Worm (Caenorhabditis elegans) whole organism, L4 larva: ENCODE results near the gene ttn-1.

Experiments used
- D1046.2 ChIP-seq: fragments of 200-800 bp; sonication (Bioruptor generic); IDR thresholded peaks from 2 replicates; pipeline ENCODE4 v1.3.6; 2022; ENCODE audit warnings: missing genetic modification characterization, missing compliant biosample characterization
- F44E2.7 ChIP-seq: fragments of 200-800 bp; sonication (Bioruptor generic); IDR thresholded peaks from 2 replicates; pipeline ENCODE4 v2.1.2; 2022; ENCODE audit warnings: missing genetic modification characterization, missing compliant biosample characterization
- R02D3.7 ChIP-seq: fragments of 150-350 bp; sonication (generic microtip); optimal IDR thresholded peaks from 3 replicates; lab custom pipeline; 2014; ENCODE audit warnings: missing biosample characterization, missing genetic modification characterization
- T20F7.1 ChIP-seq: fragments of 200-800 bp; sonication (Bioruptor generic); optimal IDR thresholded peaks from 2 replicates; lab custom pipeline; 2018; ENCODE audit warnings: mild to moderate bottlenecking, missing genetic modification characterization, missing compliant biosample characterization
- T26A8.4 ChIP-seq: fragments of 200-800 bp; sonication (Bioruptor generic); IDR thresholded peaks from 2 replicates; pipeline ENCODE4 v1.3.6; 2022; ENCODE audit warnings: missing genetic modification characterization, missing compliant biosample characterization
- Y105C5A.15 ChIP-seq: fragments of 200-800 bp; sonication (Bioruptor generic); IDR thresholded peaks from 2 replicates; pipeline ENCODE4 v1.3.6; 2022; ENCODE audit warnings: missing genetic modification characterization, missing compliant biosample characterization
- Y5F2A.4 ChIP-seq: fragments of 200-800 bp; sonication (Bioruptor generic); optimal IDR thresholded peaks from 2 replicates; lab custom pipeline; 2018; ENCODE audit warnings: mild to moderate bottlenecking, missing genetic modification characterization, missing compliant biosample characterization
- Y75B8A.6 ChIP-seq: fragments of 200-800 bp; sonication (Bioruptor generic); IDR thresholded peaks from 2 replicates; pipeline ENCODE4 v1.3.6; 2022; ENCODE audit warnings: missing genetic modification reagents, missing genetic modification characterization, missing compliant biosample characterization
- ama-1 ChIP-seq: fragments of 150-350 bp; optimal IDR thresholded peaks from 2 replicates; lab custom pipeline; 2014; ENCODE audit warnings: inconsistent platforms, mixed read lengths
- ceh-20 ChIP-seq: fragments of 200-800 bp; sonication (Bioruptor generic); IDR thresholded peaks from 2 replicates; pipeline ENCODE4 v1.3.6; 2022; ENCODE audit warnings: missing genetic modification reagents, missing genetic modification characterization, missing compliant biosample characterization
- ceh-28 ChIP-seq: fragments of 150-350 bp; optimal IDR thresholded peaks from 2 replicates; lab custom pipeline; 2014; ENCODE audit warnings: missing biosample characterization, missing genetic modification reagents, missing genetic modification characterization
- ceh-62 ChIP-seq: sonication (generic microtip); optimal IDR thresholded peaks from 2 replicates; lab custom pipeline; 2017; ENCODE audit warnings: missing biosample characterization, missing genetic modification characterization
- ceh-82 ChIP-seq: sonication (generic microtip); optimal IDR thresholded peaks from 2 replicates; lab custom pipeline; 2017; ENCODE audit warnings: missing biosample characterization, missing genetic modification characterization
- ces-1 ChIP-seq: fragments of 150-350 bp; sonication (generic microtip); optimal IDR thresholded peaks from 4 replicates; lab custom pipeline; 2014; ENCODE audit warnings: missing biosample characterization, missing genetic modification reagents, missing genetic modification characterization
- cey-2 ChIP-seq: sonication (generic microtip); optimal IDR thresholded peaks from 3 replicates; lab custom pipeline; 2017; ENCODE audit warnings: missing genetic modification characterization, mild to moderate bottlenecking, missing compliant biosample characterization, antibody characterized with exemption, borderline replicate concordance; ENCODE audit not compliant: insufficient read depth
- daf-12 ChIP-seq: fragments of 150-350 bp; optimal IDR thresholded peaks from 2 replicates; lab custom pipeline; 2014; ENCODE audit warnings: missing biosample characterization, missing genetic modification reagents, missing genetic modification characterization
- daf-19 ChIP-seq: fragments of 200-800 bp; sonication (Bioruptor generic); conservative IDR thresholded peaks from 2 replicates; pipeline ENCODE4 v1.3.6; 2022; ENCODE audit warnings: missing genetic modification characterization, missing compliant biosample characterization
- dmd-9 ChIP-seq: fragments of 200-800 bp; sonication (Bioruptor generic); IDR thresholded peaks from 2 replicates; pipeline ENCODE4 v1.3.6; 2022; ENCODE audit warnings: missing genetic modification reagents, missing genetic modification characterization, missing compliant biosample characterization
- dpl-1 ChIP-seq: fragments of 150-350 bp; optimal IDR thresholded peaks from 2 replicates; lab custom pipeline; 2014; ENCODE audit warnings: missing biosample characterization, missing genetic modification reagents, missing genetic modification characterization
- dve-1 ChIP-seq: sonication (generic microtip); optimal IDR thresholded peaks from 2 replicates; lab custom pipeline; 2017; ENCODE audit warnings: antibody characterized with exemption, mild to moderate bottlenecking, missing genetic modification characterization, missing compliant biosample characterization; ENCODE audit not compliant: insufficient read depth
- egl-43 ChIP-seq: fragments of 200-800 bp; sonication (Bioruptor generic); IDR thresholded peaks from 2 replicates; pipeline ENCODE4 v1.3.6; 2022; ENCODE audit warnings: missing genetic modification reagents, missing genetic modification characterization, missing compliant biosample characterization
- fos-1 ChIP-seq: fragments of 150-350 bp; optimal IDR thresholded peaks from 2 replicates; lab custom pipeline; 2014; ENCODE audit warnings: missing biosample characterization, missing genetic modification characterization
- gei-8 ChIP-seq: fragments of 200-800 bp; sonication (Bioruptor generic); optimal IDR thresholded peaks from 2 replicates; lab custom pipeline; 2018; ENCODE audit warnings: mild to moderate bottlenecking, missing genetic modification characterization, missing compliant biosample characterization
- hlh-11 ChIP-seq: fragments of 200-800 bp; sonication (Bioruptor generic); optimal IDR thresholded peaks from 2 replicates; lab custom pipeline; 2018; ENCODE audit warnings: mild to moderate bottlenecking, missing genetic modification characterization, missing compliant biosample characterization
- hlh-30 ChIP-seq: sonication (generic microtip); optimal IDR thresholded peaks from 2 replicates; lab custom pipeline; 2017; ENCODE audit warnings: antibody characterized with exemption, mild to moderate bottlenecking, missing genetic modification characterization, missing compliant biosample characterization; ENCODE audit not compliant: insufficient read depth
- hmg-1.1 ChIP-seq: fragments of 200-800 bp; sonication (Bioruptor generic); IDR thresholded peaks from 2 replicates; pipeline ENCODE4 v1.3.6; 2022; ENCODE audit warnings: missing genetic modification reagents, missing genetic modification characterization, missing compliant biosample characterization
- lin-1 ChIP-seq: fragments of 200-800 bp; sonication (Bioruptor generic); IDR thresholded peaks from 2 replicates; pipeline ENCODE4 v1.3.6; 2022; ENCODE audit warnings: missing genetic modification reagents, missing genetic modification characterization, missing compliant biosample characterization
- lin-13 ChIP-seq: fragments of 150-350 bp; optimal IDR thresholded peaks from 2 replicates; lab custom pipeline; 2014; ENCODE audit warnings: missing biosample characterization, missing genetic modification reagents, missing genetic modification characterization
- lin-15B ChIP-seq: fragments of 150-350 bp; sonication (generic microtip); optimal IDR thresholded peaks from 3 replicates; lab custom pipeline; 2014; ENCODE audit warnings: missing biosample characterization, missing genetic modification characterization
- lir-3 ChIP-seq: sonication (generic microtip); optimal IDR thresholded peaks from 2 replicates; lab custom pipeline; 2016; ENCODE audit warnings: mild to moderate bottlenecking, missing genetic modification characterization, missing compliant biosample characterization
- lsy-2 ChIP-seq, 2 experiments: fragments of 150-350 bp in 1 of 2; sonication (generic microtip) in 1 of 2; optimal IDR thresholded peaks; 2 replicates each; lab custom pipeline; 2014 to 2017; ENCODE audit warnings: missing biosample characterization in 2 of 2, missing genetic modification characterization in 2 of 2
- madf-5 ChIP-seq, 2 experiments: fragments of 200-800 bp; sonication (Bioruptor generic); IDR thresholded peaks; 2 replicates each; pipeline ENCODE4 v1.3.6; 2022; ENCODE audit warnings: missing compliant biosample characterization in 2 of 2, missing genetic modification characterization in 2 of 2
- mdl-1 ChIP-seq, 2 experiments: fragments of 150-350 bp in 1 of 2; sonication (generic microtip) in 1 of 2; optimal IDR thresholded peaks; 2 replicates each; lab custom pipeline; 2014 to 2017; ENCODE audit warnings: missing biosample characterization in 2 of 2, missing genetic modification characterization in 2 of 2
- nhr-102 ChIP-seq: sonication (generic microtip); optimal IDR thresholded peaks from 2 replicates; lab custom pipeline; 2016; ENCODE audit warnings: mild to moderate bottlenecking, missing genetic modification characterization, moderate library complexity, missing compliant biosample characterization
- nhr-11 ChIP-seq: fragments of 150-350 bp; optimal IDR thresholded peaks from 2 replicates; lab custom pipeline; 2014; ENCODE audit warnings: missing biosample characterization, missing genetic modification characterization
- nhr-111 ChIP-seq: fragments of 200-800 bp; sonication (Bioruptor generic); optimal IDR thresholded peaks from 2 replicates; lab custom pipeline; 2018; ENCODE audit warnings: mild to moderate bottlenecking, missing genetic modification characterization, missing compliant biosample characterization
- nhr-25 ChIP-seq: sonication (generic microtip); optimal IDR thresholded peaks from 2 replicates; lab custom pipeline; 2017; ENCODE audit warnings: missing genetic modification characterization, mild to moderate bottlenecking, missing compliant biosample characterization, antibody characterized with exemption, moderate library complexity, borderline replicate concordance; ENCODE audit not compliant: insufficient read depth
- nhr-41 ChIP-seq: fragments of 200-800 bp; sonication (Bioruptor generic); IDR thresholded peaks from 2 replicates; pipeline ENCODE4 v1.3.6; 2022; ENCODE audit warnings: missing genetic modification reagents, missing genetic modification characterization, missing compliant biosample characterization
- nhr-77 ChIP-seq: fragments of 150-350 bp; optimal IDR thresholded peaks from 2 replicates; lab custom pipeline; 2014; ENCODE audit warnings: missing biosample characterization, missing genetic modification characterization
- php-3 ChIP-seq: fragments of 200-800 bp; sonication (Bioruptor generic); IDR thresholded peaks from 2 replicates; pipeline ENCODE4 v1.3.6; 2022; ENCODE audit warnings: missing genetic modification reagents, missing genetic modification characterization, missing compliant biosample characterization
- rbr-2 ChIP-seq: sonication (generic microtip); optimal IDR thresholded peaks from 2 replicates; lab custom pipeline; 2016; ENCODE audit warnings: missing genotype, missing genetic modification characterization, missing compliant biosample characterization
- saeg-2 ChIP-seq: fragments of 200-800 bp; sonication (Bioruptor generic); IDR thresholded peaks from 2 replicates; pipeline ENCODE4 v1.3.6; 2022; ENCODE audit warnings: missing genetic modification reagents, missing genetic modification characterization, missing compliant biosample characterization
- snpc-1.2 ChIP-seq: fragments of 200-800 bp; sonication (Bioruptor generic); IDR thresholded peaks from 2 replicates; pipeline ENCODE4 v1.3.6; 2022; ENCODE audit warnings: missing genetic modification reagents, missing genetic modification characterization, missing compliant biosample characterization
- snpc-4 ChIP-seq: fragments of 150-350 bp; optimal IDR thresholded peaks from 2 replicates; lab custom pipeline; 2014; ENCODE audit warnings: missing biosample characterization, missing genetic modification characterization
- spr-3 ChIP-seq: fragments of 200-800 bp; sonication (Bioruptor generic); optimal IDR thresholded peaks from 2 replicates; lab custom pipeline; 2018; ENCODE audit warnings: mild to moderate bottlenecking, missing genetic modification characterization, missing compliant biosample characterization
- unc-62 ChIP-seq, 3 experiments: fragments of 150-350 bp in 1 of 3; sonication (generic microtip); optimal IDR thresholded peaks in 2 of 3; peaks in 1 of 3; 1 replicate in 1 of 3; 2 replicates in 2 of 3; lab custom pipeline; 2014 to 2017; ENCODE audit warnings: missing biosample characterization in 3 of 3, missing genetic modification characterization in 3 of 3, missing genetic modification reagents in 3 of 3, missing genotype in 1 of 3
- vab-7 ChIP-seq: fragments of 200-800 bp; sonication (Bioruptor generic); IDR thresholded peaks from 2 replicates; pipeline ENCODE4 v1.3.6; 2022; ENCODE audit warnings: missing genetic modification reagents, missing genetic modification characterization, missing compliant biosample characterization
- zag-1 ChIP-seq: fragments of 150-350 bp; optimal IDR thresholded peaks from 2 replicates; lab custom pipeline; 2014; ENCODE audit warnings: missing biosample characterization, missing genetic modification characterization
- ztf-7 ChIP-seq: fragments of 150-350 bp; optimal IDR thresholded peaks from 2 replicates; lab custom pipeline; 2014; ENCODE audit warnings: missing biosample characterization, missing genetic modification characterization

Gene ttn-1

ce11 chrV:6100492-6101004, 101.9 kb downstream of the ttn-1 start, which contains the start of gene crt-1 (continued):
- no peak for TF ChIP-seq F44E2.7 (GFP tag; lab: Robert Waterston, UW)
- TF ChIP-seq mdl-1 (tag; optimal IDR thresholded peaks at IDR 0.05; lab: Kevin White, UChicago): peak in 1 of 2 experiments; percentile 90
- TF ChIP-seq lin-15B: peak; percentile 65
- TF ChIP-seq ceh-20 (GFP tag; lab: Robert Waterston, UW): peak; percentile 92
- no peak for TF ChIP-seq R02D3.7
- TF ChIP-seq saeg-2 (GFP tag; lab: Robert Waterston, UW): peak; percentile 70; the same call in 1 of the 2 replicates
- peak in 1 of 2 experiments; percentile 98 for TF ChIP-seq unc-62 (GFP tag; optimal IDR thresholded peaks at IDR 0.05 in 1 of 2; lab: Kevin White, UChicago)
- no peak for TF ChIP-seq unc-62 (tag; optimal IDR thresholded peaks at IDR 0.05; lab: Kevin White, UChicago)
- no peak for TF ChIP-seq cey-2
- TF ChIP-seq Y5F2A.4 (GFP tag; lab: Kevin White, UChicago): no peak
- no peak for TF ChIP-seq daf-12 (tag; lab: Kevin White, UChicago)
- peak; percentile 93 for TF ChIP-seq rbr-2
- TF ChIP-seq lir-3 (tag; lab: Kevin White, UChicago): peak; percentile 20
- no peak for TF ChIP-seq snpc-4 (tag; lab: Kevin White, UChicago)
- TF ChIP-seq nhr-102: peak; percentile 92
- peak; percentile 95 for TF ChIP-seq dve-1 (tag; lab: Kevin White, UChicago)
- TF ChIP-seq snpc-1.2 (GFP tag; lab: Robert Waterston, UW): peak; percentile 41; the same call in 1 of the 2 replicates
- TF ChIP-seq D1046.2 (GFP tag; lab: Robert Waterston, UW): peak; percentile 86; the same call in 1 of the 2 replicates
- TF ChIP-seq Y75B8A.6: no peak
- TF ChIP-seq nhr-111: no peak
- peak; percentile 93 for TF ChIP-seq hmg-1.1 (GFP tag; lab: Robert Waterston, UW)
- TF ChIP-seq zag-1: no peak
- no peak for TF ChIP-seq ces-1 (GFP tag; lab: Kevin White, UChicago)
- TF ChIP-seq dmd-9 (GFP tag; lab: Robert Waterston, UW): peak; percentile 66; the same call in 1 of the 2 replicates
- TF ChIP-seq ceh-28 (tag; lab: Kevin White, UChicago): no peak
- TF ChIP-seq lin-1 (GFP tag; lab: Robert Waterston, UW): peak; percentile 85; the same call in 1 of the 2 replicates
- peak; percentile 9 for TF ChIP-seq nhr-77 (tag; lab: Kevin White, UChicago)
- TF ChIP-seq spr-3 (GFP tag; lab: Kevin White, UChicago): peak; percentile 77
- TF ChIP-seq dpl-1 (GFP tag; lab: Kevin White, UChicago): peak; percentile 84
- no peak for TF ChIP-seq ceh-82 (tag; lab: Kevin White, UChicago)
- peak; percentile 94 for TF ChIP-seq nhr-41 (GFP tag; lab: Robert Waterston, UW)
- TF ChIP-seq php-3 (GFP tag; lab: Robert Waterston, UW): peak; percentile 85
- TF ChIP-seq hlh-30 (tag; lab: Kevin White, UChicago): peak; percentile 89
- TF ChIP-seq nhr-11: peak; percentile 88
- TF ChIP-seq madf-5 (GFP tag; IDR thresholded peaks at IDR 0.05; lab: Robert Waterston, UW): no peak
- TF ChIP-seq Y105C5A.15 (GFP tag; lab: Robert Waterston, UW): no peak
- TF ChIP-seq fos-1 (tag; lab: Kevin White, UChicago): no peak
- peak; percentile 98 for TF ChIP-seq hlh-11
- peak; percentile 84 for TF ChIP-seq T20F7.1 (GFP tag; lab: Kevin White, UChicago)
- peak; percentile 88 for TF ChIP-seq lin-13 (GFP tag; lab: Kevin White, UChicago)
- TF ChIP-seq gei-8 (GFP tag; lab: Kevin White, UChicago): peak; percentile 69
- TF ChIP-seq lsy-2 (tag; optimal IDR thresholded peaks at IDR 0.05; lab: Kevin White, UChicago): peak; percentile 83 to 95
- TF ChIP-seq ceh-62 (tag; lab: Kevin White, UChicago): no peak
- TF ChIP-seq daf-19 (GFP tag; lab: Robert Waterston, UW): no peak
- no peak for TF ChIP-seq ama-1 (lab: Kevin White, UChicago)
- TF ChIP-seq ztf-7: peak; percentile 47
- peak; percentile 49 for TF ChIP-seq vab-7 (GFP tag; lab: Robert Waterston, UW)
- peak; percentile 86 for TF ChIP-seq egl-43 (GFP tag; lab: Robert Waterston, UW)
- peak; percentile 92 for TF ChIP-seq T26A8.4
- TF ChIP-seq nhr-25 (tag; lab: Kevin White, UChicago): peak; percentile 81
